Worm (Caenorhabditis elegans) whole organism, L1 larva: Measurements from ENCODE around the gene F35F10.14.

ENCODE experiments used
- ceh-90 ChIP-seq: sonication (generic microtip); optimal IDR thresholded peaks from 2 replicates; lab custom pipeline; 2016; ENCODE audit warnings: missing genetic modification characterization, missing compliant biosample characterization
- nhr-77 ChIP-seq: fragments of 150-350 bp; optimal IDR thresholded peaks from 2 replicates; lab custom pipeline; 2014; ENCODE audit warnings: missing biosample characterization, missing genetic modification characterization
- unc-62 ChIP-seq: fragments of 150-350 bp; optimal IDR thresholded peaks from 2 replicates; lab custom pipeline; 2014; ENCODE audit warnings: missing biosample characterization, missing genetic modification reagents, missing genetic modification characterization
- ztf-11 ChIP-seq, 2 experiments: sonication (generic microtip); optimal IDR thresholded peaks; 2 replicates each; lab custom pipeline; 2016 to 2017; ENCODE audit warnings: missing genetic modification characterization in 2 of 2, missing biosample characterization in 1 of 2, missing compliant biosample characterization in 1 of 2

- TF ChIP-seq ztf-11 (tag; optimal IDR thresholded peaks at IDR 0.05; lab: Kevin White, UChicago) (no peak), unc-62 (no peak), nhr-77 (tag; lab: Kevin White, UChicago) (no peak), ceh-90 (tag; lab: Kevin White, UChicago) (no peak)
These were observed 42.6 kb upstream of the F35F10.14 start, which contains the start of gene C04E12.4 for ce11 chrV:3362475-3362874.
